Worm (Caenorhabditis elegans) whole organism, mixed stage, embryonic: ENCODE results near the gene C26E1.2.

Experiments
- blmp-1 ChIP-seq: fragments of 150-350 bp; optimal IDR thresholded peaks from 2 replicates; lab custom pipeline; 2014; ENCODE audit warnings: missing biosample characterization, missing genetic modification characterization
- hlh-1 ChIP-seq: fragments of 150-350 bp; optimal IDR thresholded peaks from 2 replicates; lab custom pipeline; 2014; ENCODE audit warnings: missing biosample characterization, missing genetic modification reagents, missing genetic modification characterization
- lin-32 ChIP-seq: fragments of 200-800 bp; sonication (Bioruptor generic); optimal IDR thresholded peaks from 2 replicates; lab custom pipeline; 2018; ENCODE audit warnings: mild to moderate bottlenecking, missing genetic modification characterization, missing compliant biosample characterization
- mls-2 ChIP-seq: sonication (generic microtip); optimal IDR thresholded peaks from 2 replicates; lab custom pipeline; 2016; ENCODE audit warnings: mild to moderate bottlenecking, missing genetic modification characterization, moderate library complexity, missing compliant biosample characterization
- nhr-76 ChIP-seq: sonication (generic microtip); optimal IDR thresholded peaks from 2 replicates; lab custom pipeline; 2017; ENCODE audit warnings: missing biosample characterization, missing genetic modification characterization
- sem-2 ChIP-seq: fragments of 200-800 bp; sonication (Bioruptor generic); optimal IDR thresholded peaks from 2 replicates; lab custom pipeline; 2018; ENCODE audit warnings: mild to moderate bottlenecking, missing genetic modification characterization, missing compliant biosample characterization
- unc-120 ChIP-seq: sonication (generic microtip); optimal IDR thresholded peaks from 2 replicates; lab custom pipeline; 2017; ENCODE audit warnings: missing genetic modification characterization, missing compliant biosample characterization; ENCODE audit not compliant: poor library complexity, severe bottlenecking

- TF ChIP-seq nhr-76 (no peak), lin-32 (GFP tag; lab: Kevin White, UChicago) (no peak), mls-2 (tag; lab: Kevin White, UChicago) (no peak), sem-2 (GFP tag; lab: Kevin White, UChicago) (no peak), unc-120 (tag; lab: Kevin White, UChicago) (no peak), hlh-1 (tag; lab: Kevin White, UChicago) (no peak), blmp-1 (tag; lab: Kevin White, UChicago) (no peak)
Observed at ce11 chrV:13264245-13264644, 40.7 kb upstream of the C26E1.2 start, which contains the start of gene zip-5.
